Fruit fly (Drosophila melanogaster) whole organism, embryonic: ENCODE measurements around the gene Jhbp11.

Experiments used
- CG10274 ChIP-seq: fragments of 200-800 bp; sonication (Bioruptor generic); optimal IDR thresholded peaks from 3 replicates; lab custom pipeline; 2017; ENCODE audit warnings: missing biosample characterization, mild to moderate bottlenecking, missing genetic modification characterization
- CG31441 ChIP-seq: fragments of 200-800 bp; sonication (Bioruptor generic); IDR thresholded peaks from 2 replicates; pipeline ENCODE4 v1.3.6; 2022; ENCODE audit warnings: missing biosample characterization, missing genetic modification characterization
- CG5180 ChIP-seq: fragments of 200-800 bp; sonication (Bioruptor generic); optimal IDR thresholded peaks from 3 replicates; lab custom pipeline; 2017; ENCODE audit warnings: missing biosample characterization, missing genetic modification characterization, mild to moderate bottlenecking, moderate library complexity, missing genetic modification reagents
- CG5953 ChIP-seq: fragments of 200-800 bp; sonication (Bioruptor generic); IDR thresholded peaks from 2 replicates; pipeline ENCODE4 v1.3.6; 2022; ENCODE audit warnings: missing biosample characterization, missing genetic modification characterization
- CG6791 ChIP-seq: fragments of 200-800 bp; sonication (Bioruptor generic); IDR thresholded peaks from 3 replicates; pipeline ENCODE4 v1.3.6; 2022; ENCODE audit warnings: missing biosample characterization, missing genetic modification characterization; ENCODE audit not compliant: partially characterized antibody
- chm ChIP-seq: fragments of 200-800 bp; sonication (Bioruptor generic); IDR thresholded peaks from 2 replicates; pipeline ENCODE4 v1.3.6; 2022; ENCODE audit warnings: missing biosample characterization, missing genetic modification characterization
- her ChIP-seq: fragments of 200-800 bp; sonication (Bioruptor generic); optimal IDR thresholded peaks from 2 replicates; lab custom pipeline; 2016; ENCODE audit warnings: missing biosample characterization, missing genetic modification characterization
- lola ChIP-seq, 3 experiments: fragments of >200 bp in 2 of 3; fragments of 200-800 bp in 1 of 3; sonication (Bioruptor generic) in 1 of 3; optimal IDR thresholded peaks; 2 replicates each; lab custom pipeline; 2017 to 2019; ENCODE audit warnings: missing biosample characterization in 3 of 3, missing genetic modification characterization in 3 of 3, mild to moderate bottlenecking in 1 of 3, moderate library complexity in 1 of 3
- nau ChIP-seq: fragments of 200-800 bp; sonication (Bioruptor generic); optimal IDR thresholded peaks from 3 replicates; lab custom pipeline; 2017; ENCODE audit warnings: missing biosample characterization, mild to moderate bottlenecking, missing genetic modification characterization, missing genetic modification reagents
- tna ChIP-seq: fragments of 200-800 bp; sonication (Bioruptor generic); IDR thresholded peaks from 2 replicates; pipeline ENCODE4 v1.3.6; 2022; ENCODE audit warnings: missing biosample characterization, missing genetic modification characterization; ENCODE audit not compliant: partially characterized antibody

DNA sequence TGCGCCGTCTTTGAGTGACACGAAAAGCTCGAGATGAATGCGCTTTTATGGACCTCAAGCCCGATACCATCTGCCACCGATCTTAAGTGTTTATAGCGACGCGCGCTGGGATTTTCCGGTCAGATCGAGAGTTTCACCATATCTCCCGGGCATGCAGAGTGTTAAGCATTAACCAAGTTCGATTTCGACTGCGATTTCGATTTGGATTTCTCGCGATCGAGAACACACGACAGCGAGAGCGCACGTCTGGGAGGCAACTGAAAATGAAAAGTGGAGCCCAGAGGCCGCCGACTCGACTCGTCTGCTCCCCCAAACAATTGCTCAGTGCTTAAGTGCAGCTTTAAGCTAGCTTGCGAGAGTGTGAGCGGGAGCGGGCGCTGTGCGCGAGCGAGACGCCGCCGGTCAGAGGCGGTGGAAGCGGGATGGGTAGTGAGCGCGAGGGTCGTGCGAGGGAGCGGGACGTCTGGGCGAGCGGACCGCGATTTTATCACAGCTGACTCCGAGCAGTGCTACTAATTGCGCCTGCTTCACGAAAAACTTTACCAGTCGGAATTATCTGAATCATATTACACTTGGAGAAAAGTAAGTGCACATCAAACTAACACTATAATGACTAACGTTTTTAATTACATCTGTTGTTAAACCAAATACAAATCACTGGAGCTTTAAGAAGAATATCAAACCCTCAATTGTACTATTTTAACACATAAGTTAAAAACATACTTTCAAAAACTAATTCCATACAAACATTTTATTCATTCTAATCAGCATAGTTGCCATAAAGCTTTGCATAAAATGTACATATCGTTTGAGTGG is 31.0 kb upstream of the Jhbp11 start, which contains the start of gene spz:
- TF ChIP-seq CG31441 (GFP tag; lab: Robert Waterston, UW) (no peak), tna (GFP tag; lab: Robert Waterston, UW) (no peak), CG6791 (GFP tag; lab: Robert Waterston, UW) (0 out of 3 replicates have a peak, but pooled peaks have one; percentile 26), chm (no peak), CG5953 (no peak), CG10274 (GFP tag; lab: Kevin White, UChicago) (no peak), CG5180 (GFP tag; lab: Kevin White, UChicago) (no peak), lola (GFP tag; optimal IDR thresholded peaks at IDR 0.05; lab: Kevin White, UChicago) (no peak), nau (GFP tag; lab: Kevin White, UChicago) (no peak), her (GFP tag; lab: Kevin White, UChicago) (no peak)
